Fruit fly (Drosophila melanogaster): ENCODE data around the gene ng3.

The ng3 gene

DNA sequence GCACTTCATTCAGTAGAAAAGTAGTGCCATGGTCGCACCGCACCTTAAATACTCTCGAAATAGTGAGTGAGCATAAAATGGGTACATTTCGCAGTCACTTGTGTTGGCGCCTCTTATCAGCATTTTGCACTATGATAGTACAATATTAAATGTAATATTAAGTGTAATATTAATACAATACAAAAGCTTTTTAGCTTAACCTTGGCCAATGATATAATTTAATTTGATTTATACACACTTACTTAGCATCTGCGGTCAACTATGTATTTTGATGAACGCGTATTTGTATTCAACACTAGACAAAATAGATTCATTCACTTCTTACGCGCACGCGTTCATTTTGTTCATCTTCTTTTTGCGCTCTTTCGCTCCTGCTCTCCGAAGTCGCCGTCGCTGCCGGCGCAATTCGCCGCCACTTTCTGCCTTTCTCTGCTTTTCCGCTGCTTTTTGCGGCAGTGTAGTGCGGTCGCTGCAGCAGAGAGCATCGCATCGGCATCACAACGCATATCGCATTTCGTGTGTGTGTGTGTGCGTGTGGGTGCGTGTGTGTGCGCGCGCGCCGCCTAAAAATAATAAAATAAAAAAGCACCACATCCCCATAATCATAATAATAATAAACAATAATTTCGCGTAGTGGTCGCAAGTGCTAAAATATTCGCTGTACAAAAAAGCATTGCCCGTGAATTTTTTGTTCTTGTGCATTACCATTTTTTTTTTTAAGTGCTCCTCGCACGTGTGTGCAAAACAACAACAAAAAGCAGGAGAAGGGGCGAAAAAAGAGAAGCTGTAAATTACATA is 47.2 kb upstream of the ng3 start (continued):
- TF ChIP-seq ci (GFP tag; IDR thresholded peaks at IDR 0.05) (peak; percentile 65; the same call in 2 of the 3 replicates), zfh2 (GFP tag; optimal IDR thresholded peaks at IDR 0.05) (no peak), CG7928 (GFP tag; optimal IDR thresholded peaks at IDR 0.05) (no peak), yki (optimal IDR thresholded peaks at IDR 0.05) (no peak), CG8765 (GFP tag; IDR thresholded peaks at IDR 0.05) (no peak), trem (tag; optimal IDR thresholded peaks at IDR 0.05) (no peak), CG13894 (tag; optimal IDR thresholded peaks at IDR 0.05) (no peak), D19B (GFP tag; optimal IDR thresholded peaks at IDR 0.05) (no peak), Awh (GFP tag; IDR thresholded peaks at IDR 0.05) (peak; percentile 52; the same call in 1 of the 2 replicates), CG16813 (GFP tag; IDR thresholded peaks at IDR 0.05; ENCODE audit: partially characterized antibody) (no peak), CG17802 (tag; optimal IDR thresholded peaks at IDR 0.05) (no peak), CG8359 (GFP tag; optimal IDR thresholded peaks at IDR 0.05; ENCODE audit: borderline replicate concordance) (no peak), Hr3 (GFP tag; optimal IDR thresholded peaks at IDR 0.05) (peak; percentile 41), CG13624 (GFP tag; optimal IDR thresholded peaks at IDR 0.05) (no peak), crol (GFP tag; IDR thresholded peaks at IDR 0.05) (no peak), gsb (GFP tag; IDR thresholded peaks at IDR 0.05) (no peak), CG4617 (GFP tag; optimal IDR thresholded peaks at IDR 0.05; ENCODE audit: borderline replicate concordance) (no peak), CG11398 (GFP tag; optimal IDR thresholded peaks at IDR 0.05) (no peak), Sry-δ (GFP tag; optimal IDR thresholded peaks at IDR 0.05) (no peak), Taf1 (GFP tag; IDR thresholded peaks at IDR 0.05) (no peak), CG3995 (GFP tag; optimal IDR thresholded peaks at IDR 0.05) (no peak), eve (GFP tag; optimal IDR thresholded peaks at IDR 0.05) (peak in 1 of 2 experiments; percentile 90), pan (optimal IDR thresholded peaks at IDR 0.05) (no peak), pan (GFP tag; optimal IDR thresholded peaks at IDR 0.05 in 1 of 2, IDR thresholded peaks at IDR 0.05 in 1 of 2) (peak in 1 of 2 experiments; percentile 67), Atf6 (GFP tag; IDR thresholded peaks at IDR 0.05) (peak; percentile 38; the same call in 1 of the 2 replicates), ttk (GFP tag; IDR thresholded peaks at IDR 0.05) (0 out of 2 replicates have a peak, but pooled peaks have one; percentile 28), CG3407 (GFP tag; optimal IDR thresholded peaks at IDR 0.05) (peak; percentile 7), pzg (GFP tag; optimal IDR thresholded peaks at IDR 0.05) (no peak), exex (tag; optimal IDR thresholded peaks at IDR 0.05) (no peak), Nf-YB (GFP tag; optimal IDR thresholded peaks at IDR 0.05) (peak; percentile 3), gsb-n (tag; optimal IDR thresholded peaks at IDR 0.05) (no peak), tap (tag; optimal IDR thresholded peaks at IDR 0.05) (no peak), B-H2 (GFP tag; optimal IDR thresholded peaks at IDR 0.05) (no peak), NC2β (GFP tag; optimal IDR thresholded peaks at IDR 0.05) (no peak), CG10431 (GFP tag; optimal IDR thresholded peaks at IDR 0.05) (peak; percentile 3), nom (GFP tag; optimal IDR thresholded peaks at IDR 0.05) (peak; percentile 16), CG11723 (GFP tag; optimal IDR thresholded peaks at IDR 0.05) (no peak), ATbp (GFP tag; optimal IDR thresholded peaks at IDR 0.05) (peak; percentile 28), pita (GFP tag; optimal IDR thresholded peaks at IDR 0.05) (no peak), CG12659 (GFP tag; optimal IDR thresholded peaks at IDR 0.05) (peak; percentile 30), Kr (GFP tag; optimal IDR thresholded peaks at IDR 0.05) (no peak), CG31441 (GFP tag; IDR thresholded peaks at IDR 0.05) (peak; percentile 41), dimm (GFP tag; IDR thresholded peaks at IDR 0.05) (no peak), pfk (GFP tag; optimal IDR thresholded peaks at IDR 0.05) (no peak), crp (GFP tag; optimal IDR thresholded peaks at IDR 0.05) (no peak), Adf1 (GFP tag; IDR thresholded peaks at IDR 0.05) (peak; percentile 91), CG13424 (tag; optimal IDR thresholded peaks at IDR 0.05) (peak; percentile 59), zfh1 (GFP tag; IDR thresholded peaks at IDR 0.05) (peak; percentile 48; the same call in 2 of the 3 replicates), CG34376 (GFP tag; optimal IDR thresholded peaks at IDR 0.05) (no peak), org-1 (GFP tag; optimal IDR thresholded peaks at IDR 0.05) (peak; percentile 39)
